Worm (Caenorhabditis elegans) whole organism, young adult: Measurements from ENCODE around the gene K03A11.6.

Experiments
- B0019.2 ChIP-seq: fragments of 200-800 bp; sonication (Bioruptor generic); conservative IDR thresholded peaks from 2 replicates; pipeline ENCODE4 v1.3.6; 2022; ENCODE audit warnings: missing genetic modification reagents, missing genetic modification characterization, missing compliant biosample characterization
- B0035.1 ChIP-seq: sonication (generic microtip); optimal IDR thresholded peaks from 2 replicates; lab custom pipeline; 2016; ENCODE audit warnings: missing genetic modification characterization, mild to moderate bottlenecking, missing compliant biosample characterization, missing genotype, missing genetic modification reagents
- B0261.1 ChIP-seq: sonication (generic microtip); optimal IDR thresholded peaks from 2 replicates; lab custom pipeline; 2016; ENCODE audit warnings: mild to moderate bottlenecking, missing genetic modification characterization, moderate library complexity, missing compliant biosample characterization
- C17E4.6 ChIP-seq: fragments of 200-800 bp; sonication (Bioruptor generic); IDR thresholded peaks from 2 replicates; pipeline ENCODE4 v1.3.6; 2022; ENCODE audit warnings: missing genetic modification reagents, missing genetic modification characterization, missing compliant biosample characterization
- F23B12.7 ChIP-seq: sonication (generic microtip); optimal IDR thresholded peaks from 2 replicates; lab custom pipeline; 2017; ENCODE audit warnings: missing genetic modification characterization, mild to moderate bottlenecking, missing compliant biosample characterization, antibody characterized with exemption, moderate library complexity; ENCODE audit not compliant: insufficient read depth
- F39B2.1 ChIP-seq: fragments of 200-800 bp; sonication (Bioruptor generic); IDR thresholded peaks from 2 replicates; pipeline ENCODE4 v1.3.6; 2022; ENCODE audit warnings: missing genetic modification reagents, missing genetic modification characterization, missing compliant biosample characterization
- F57A8.1 ChIP-seq: fragments of 200-800 bp; sonication (Bioruptor generic); optimal IDR thresholded peaks from 2 replicates; lab custom pipeline; 2018; ENCODE audit warnings: mild to moderate bottlenecking, missing genetic modification characterization, moderate library complexity, missing compliant biosample characterization
- K12H6.12 ChIP-seq: fragments of 200-800 bp; sonication (Bioruptor generic); optimal IDR thresholded peaks from 2 replicates; lab custom pipeline; 2018; ENCODE audit warnings: mild to moderate bottlenecking, missing genetic modification characterization, missing compliant biosample characterization
- Y53G8AR.9 ChIP-seq: fragments of 200-800 bp; sonication (Bioruptor generic); conservative IDR thresholded peaks from 2 replicates; pipeline ENCODE4 v1.3.6; 2022; ENCODE audit warnings: missing genetic modification reagents, missing genetic modification characterization, missing compliant biosample characterization
- Y67H2A.10 ChIP-seq: fragments of 200-800 bp; sonication (Bioruptor generic); conservative IDR thresholded peaks from 2 replicates; pipeline ENCODE4 v1.3.6; 2022; ENCODE audit warnings: missing genetic modification reagents, missing genetic modification characterization, missing compliant biosample characterization
- Y95B8A.8 ChIP-seq: fragments of 200-800 bp; sonication (Bioruptor generic); IDR thresholded peaks from 2 replicates; pipeline ENCODE4 v1.3.6; 2022; ENCODE audit warnings: missing genetic modification reagents, missing genetic modification characterization, missing compliant biosample characterization
- akir-1 ChIP-seq: fragments of 200-800 bp; sonication (Bioruptor generic); optimal IDR thresholded peaks from 2 replicates; lab custom pipeline; 2018; ENCODE audit warnings: mild to moderate bottlenecking, missing genetic modification characterization, moderate library complexity, missing compliant biosample characterization
- aptf-2 ChIP-seq: fragments of 200-800 bp; sonication (Bioruptor generic); conservative IDR thresholded peaks from 2 replicates; pipeline ENCODE4 v1.3.6; 2022; ENCODE audit warnings: missing genetic modification reagents, missing genetic modification characterization, missing compliant biosample characterization
- bed-2 ChIP-seq: fragments of 200-800 bp; sonication (Bioruptor generic); IDR thresholded peaks from 2 replicates; pipeline ENCODE4 v1.3.6; 2022; ENCODE audit warnings: missing genetic modification reagents, missing genetic modification characterization, missing compliant biosample characterization
- cebp-2 ChIP-seq: fragments of 200-800 bp; sonication (Bioruptor generic); IDR thresholded peaks from 2 replicates; pipeline ENCODE4 v1.3.6; 2022; ENCODE audit warnings: missing genetic modification characterization, missing compliant biosample characterization
- ceh-100 ChIP-seq: fragments of 200-800 bp; sonication (Bioruptor generic); IDR thresholded peaks from 2 replicates; pipeline ENCODE4 v1.3.6; 2022; ENCODE audit warnings: missing genetic modification reagents, missing genetic modification characterization, missing compliant biosample characterization
- ceh-40 ChIP-seq: fragments of 200-800 bp; sonication (Bioruptor generic); IDR thresholded peaks from 2 replicates; pipeline ENCODE4 v1.3.6; 2022; ENCODE audit warnings: missing genetic modification characterization, missing compliant biosample characterization
- ceh-58 ChIP-seq: fragments of 200-800 bp; sonication (Bioruptor generic); IDR thresholded peaks from 2 replicates; pipeline ENCODE4 v1.3.6; 2022; ENCODE audit warnings: missing genetic modification characterization, missing compliant biosample characterization
- ceh-79 ChIP-seq: sonication (generic microtip); optimal IDR thresholded peaks from 2 replicates; lab custom pipeline; 2017; ENCODE audit warnings: mild to moderate bottlenecking, missing genetic modification characterization, missing compliant biosample characterization
- ceh-91 ChIP-seq: fragments of 200-800 bp; sonication (Bioruptor generic); IDR thresholded peaks from 2 replicates; pipeline ENCODE4 v1.3.6; 2022; ENCODE audit warnings: missing genetic modification reagents, missing genetic modification characterization, missing compliant biosample characterization
- chd-7 ChIP-seq: sonication (generic microtip); optimal IDR thresholded peaks from 2 replicates; lab custom pipeline; 2016; ENCODE audit warnings: mild to moderate bottlenecking, missing genetic modification characterization, moderate library complexity, missing compliant biosample characterization
- dpl-1 ChIP-seq: fragments of 150-350 bp; optimal IDR thresholded peaks from 2 replicates; lab custom pipeline; 2014; ENCODE audit warnings: missing biosample characterization, missing genetic modification reagents, missing genetic modification characterization
- efl-1 ChIP-seq: fragments of 150-350 bp; optimal IDR thresholded peaks from 2 replicates; lab custom pipeline; 2014; ENCODE audit warnings: missing biosample characterization, missing genetic modification reagents, missing genetic modification characterization
- him-1 ChIP-seq: sonication (generic microtip); optimal IDR thresholded peaks from 2 replicates; lab custom pipeline; 2016; ENCODE audit warnings: missing genotype, missing genetic modification reagents, missing genetic modification characterization, missing compliant biosample characterization
- hlh-12 ChIP-seq: sonication (generic microtip); optimal IDR thresholded peaks from 2 replicates; lab custom pipeline; 2016; ENCODE audit warnings: missing genetic modification characterization, missing compliant biosample characterization
- hrde-1 ChIP-seq: sonication (generic microtip); optimal IDR thresholded peaks from 2 replicates; lab custom pipeline; 2016; ENCODE audit warnings: missing genetic modification characterization, mild to moderate bottlenecking, missing compliant biosample characterization, moderate library complexity, missing genotype, missing genetic modification reagents, borderline replicate concordance
- hsf-1 ChIP-seq: fragments of 200-800 bp; sonication (Bioruptor generic); IDR thresholded peaks from 2 replicates; pipeline ENCODE4 v1.3.6; 2022; ENCODE audit warnings: missing genetic modification reagents, missing genetic modification characterization, missing compliant biosample characterization
- let-526 ChIP-seq: fragments of 200-800 bp; sonication (Bioruptor generic); IDR thresholded peaks from 2 replicates; pipeline ENCODE4 v1.3.6; 2022; ENCODE audit warnings: missing genetic modification reagents, missing genetic modification characterization, missing compliant biosample characterization
- let-607 ChIP-seq, 2 experiments: fragments of 200-800 bp in 1 of 2; sonication (Bioruptor generic) in 1 of 2; sonication (generic microtip) in 1 of 2; optimal IDR thresholded peaks; 2 replicates each; lab custom pipeline; 2016 to 2018; ENCODE audit warnings: mild to moderate bottlenecking in 2 of 2, missing compliant biosample characterization in 2 of 2, missing genetic modification characterization in 2 of 2, moderate library complexity in 2 of 2, missing genotype in 1 of 2
- lin-26 ChIP-seq: fragments of 200-800 bp; sonication (Bioruptor generic); IDR thresholded peaks from 2 replicates; pipeline ENCODE4 v1.3.6; 2022; ENCODE audit warnings: missing genetic modification reagents, missing genetic modification characterization, missing compliant biosample characterization
- lin-35 ChIP-seq, 3 experiments: fragments of 150-350 bp in 2 of 3; sonication (generic microtip) in 1 of 3; optimal IDR thresholded peaks; 2 replicates each; lab custom pipeline; 2014 to 2018; ENCODE audit warnings: missing biosample characterization in 3 of 3, missing genetic modification characterization in 3 of 3, missing genetic modification reagents in 3 of 3
- lin-54 ChIP-seq: fragments of 200-800 bp; sonication (Bioruptor generic); optimal IDR thresholded peaks from 2 replicates; lab custom pipeline; 2018; ENCODE audit warnings: mild to moderate bottlenecking, missing genetic modification characterization, missing compliant biosample characterization
- lsl-1 ChIP-seq: fragments of 200-800 bp; sonication (Bioruptor generic); optimal IDR thresholded peaks from 2 replicates; lab custom pipeline; 2018; ENCODE audit warnings: mild to moderate bottlenecking, missing genetic modification characterization, moderate library complexity, missing compliant biosample characterization
- lsy-27 ChIP-seq: sonication (generic microtip); optimal IDR thresholded peaks from 2 replicates; lab custom pipeline; 2017; ENCODE audit warnings: missing genetic modification characterization, mild to moderate bottlenecking, missing compliant biosample characterization, antibody characterized with exemption, missing genotype, borderline replicate concordance; ENCODE audit not compliant: insufficient read depth
- mcd-1 ChIP-seq: fragments of 200-800 bp; sonication (Bioruptor generic); IDR thresholded peaks from 2 replicates; pipeline ENCODE4 v1.3.6; 2022; ENCODE audit warnings: missing genetic modification reagents, missing genetic modification characterization, missing compliant biosample characterization
- nhr-179 ChIP-seq: sonication (generic microtip); optimal IDR thresholded peaks from 2 replicates; lab custom pipeline; 2016; ENCODE audit warnings: mild to moderate bottlenecking, missing genetic modification characterization, missing compliant biosample characterization
- nhr-80 ChIP-seq: sonication (generic microtip); optimal IDR thresholded peaks from 2 replicates; lab custom pipeline; 2016; ENCODE audit warnings: missing genetic modification characterization, missing compliant biosample characterization
- rcor-1 ChIP-seq: fragments of 200-800 bp; sonication (Bioruptor generic); IDR thresholded peaks from 2 replicates; pipeline ENCODE4 v1.3.6; 2022; ENCODE audit warnings: missing genetic modification reagents, missing genetic modification characterization, missing compliant biosample characterization
- repo-1 ChIP-seq: sonication (generic microtip); optimal IDR thresholded peaks from 2 replicates; lab custom pipeline; 2017; ENCODE audit warnings: mild to moderate bottlenecking, missing genetic modification characterization, missing compliant biosample characterization
- rpc-1 ChIP-seq, 2 experiments: fragments of 150-350 bp in 1 of 2; sonication (generic microtip) in 1 of 2; optimal IDR thresholded peaks; 2 replicates each; lab custom pipeline; 2014 to 2018; ENCODE audit warnings: missing biosample characterization in 1 of 2, missing genetic modification characterization in 1 of 2, missing genetic modification reagents in 1 of 2, missing genotype in 1 of 2
- snpc-1.1 ChIP-seq: sonication (generic microtip); optimal IDR thresholded peaks from 2 replicates; lab custom pipeline; 2017; ENCODE audit warnings: missing genetic modification characterization, mild to moderate bottlenecking, missing compliant biosample characterization, antibody characterized with exemption, moderate library complexity, missing genotype, missing genetic modification reagents; ENCODE audit not compliant: insufficient read depth
- snpc-4 ChIP-seq, 5 experiments: fragments of 150-350 bp in 1 of 5; sonication (generic microtip) in 4 of 5; optimal IDR thresholded peaks; 2 replicates each; lab custom pipeline; 2014 to 2018; ENCODE audit warnings: missing genetic modification characterization in 5 of 5, missing biosample characterization in 3 of 5, antibody characterized with exemption in 2 of 5, mild to moderate bottlenecking in 2 of 5, missing compliant biosample characterization in 2 of 5, missing genotype in 2 of 5, moderate library complexity in 2 of 5, missing genetic modification reagents in 1 of 5
- tbp1 ChIP-seq: fragments of 200-800 bp; sonication (Bioruptor generic); optimal IDR thresholded peaks from 2 replicates; lab custom pipeline; 2018; ENCODE audit warnings: mild to moderate bottlenecking, missing genetic modification characterization, missing compliant biosample characterization
- unc-62 ChIP-seq: fragments of 150-350 bp; optimal IDR thresholded peaks from 2 replicates; lab custom pipeline; 2014; ENCODE audit warnings: missing biosample characterization, missing genetic modification reagents, missing genetic modification characterization
- xnd-1 ChIP-seq: sonication (generic microtip); optimal IDR thresholded peaks from 2 replicates; lab custom pipeline; 2016; ENCODE audit warnings: missing genotype, missing genetic modification reagents, missing genetic modification characterization, missing compliant biosample characterization
- ztf-3 ChIP-seq: fragments of 200-800 bp; sonication (Bioruptor generic); optimal IDR thresholded peaks from 2 replicates; lab custom pipeline; 2018; ENCODE audit warnings: mild to moderate bottlenecking, missing genetic modification characterization, missing compliant biosample characterization
- ztf-6 ChIP-seq: fragments of 200-800 bp; sonication (Bioruptor generic); IDR thresholded peaks from 2 replicates; pipeline ENCODE4 v1.3.6; 2022; ENCODE audit warnings: missing genetic modification reagents, missing genetic modification characterization, missing compliant biosample characterization

K03A11.6 gene

ce11 chrX:13038791-13039190, 16.9 kb upstream of the K03A11.6 start (continued):
- no peak for TF ChIP-seq lsl-1 (GFP tag; lab: Kevin White, UChicago)
- TF ChIP-seq unc-62, result no peak
- TF ChIP-seq Y67H2A.10 (GFP tag; lab: Robert Waterston, UW), result 0 out of 2 replicates have a peak, but pooled peaks have one; percentile 20
- TF ChIP-seq snpc-1.1 (tag; lab: Kevin White, UChicago), result peak; percentile 43
- TF ChIP-seq rcor-1 (GFP tag; lab: Robert Waterston, UW), result peak; percentile 74; the same call in 1 of the 2 replicates
- no peak for TF ChIP-seq K12H6.12 (tag; lab: Kevin White, UChicago)
- TF ChIP-seq ztf-3 (GFP tag; lab: Kevin White, UChicago), result no peak
- no peak for TF ChIP-seq ztf-6 (GFP tag; lab: Robert Waterston, UW)
- peak; percentile 71; the same call in 1 of the 2 replicates for TF ChIP-seq ceh-40 (GFP tag; lab: Robert Waterston, UW)
- TF ChIP-seq ceh-91, result no peak
- peak; percentile 93 for TF ChIP-seq lin-26 (GFP tag; lab: Robert Waterston, UW)
- no peak for TF ChIP-seq ceh-79 (tag; lab: Kevin White, UChicago)
- peak; percentile 87; the same call in 1 of the 2 replicates for TF ChIP-seq cebp-2
- no peak for TF ChIP-seq hsf-1 (GFP tag; lab: Robert Waterston, UW)
- no peak for TF ChIP-seq bed-2 (GFP tag; lab: Robert Waterston, UW)
- TF ChIP-seq snpc-4 (GFP tag; optimal IDR thresholded peaks at IDR 0.05; lab: Kevin White, UChicago), result peak; percentile 73
- peak in 1 of 4 experiments; percentile 56 for TF ChIP-seq snpc-4 (tag; optimal IDR thresholded peaks at IDR 0.05; lab: Kevin White, UChicago)
- TF ChIP-seq hlh-12 (tag; lab: Kevin White, UChicago), result no peak
- TF ChIP-seq F57A8.1 (GFP tag; lab: Kevin White, UChicago), result no peak
- peak; percentile 85 for TF ChIP-seq rpc-1 (optimal IDR thresholded peaks at IDR 0.05; lab: Kevin White, UChicago)
- TF ChIP-seq rpc-1 (tag; optimal IDR thresholded peaks at IDR 0.05; lab: Kevin White, UChicago), result peak; percentile 86
- TF ChIP-seq let-607 (tag; optimal IDR thresholded peaks at IDR 0.05; lab: Kevin White, UChicago), result peak; percentile 20 to 55
- TF ChIP-seq him-1, result peak; percentile 90
- TF ChIP-seq B0261.1 (tag; lab: Kevin White, UChicago), result peak; percentile 83
- TF ChIP-seq B0019.2 (GFP tag; lab: Robert Waterston, UW), result no peak
- peak in 1 of 3 experiments; percentile 17 for TF ChIP-seq lin-35 (GFP tag; optimal IDR thresholded peaks at IDR 0.05; lab: Kevin White, UChicago)
- peak; percentile 39; the same call in 1 of the 2 replicates for TF ChIP-seq Y95B8A.8
- no peak for TF ChIP-seq efl-1 (GFP tag; lab: Kevin White, UChicago)
- no peak for TF ChIP-seq aptf-2 (GFP tag; lab: Robert Waterston, UW)
- TF ChIP-seq tbp1 (GFP tag; lab: Kevin White, UChicago), result peak; percentile 87
- no peak for TF ChIP-seq dpl-1 (GFP tag; lab: Kevin White, UChicago)
- TF ChIP-seq Y53G8AR.9 (GFP tag; lab: Robert Waterston, UW), result no peak
- TF ChIP-seq ceh-58 (GFP tag; lab: Robert Waterston, UW), result no peak
- peak; percentile 64 for TF ChIP-seq nhr-179 (tag; lab: Kevin White, UChicago)
- peak; percentile 60 for TF ChIP-seq F23B12.7 (tag; lab: Kevin White, UChicago)
- no peak for TF ChIP-seq hrde-1 (tag; lab: Kevin White, UChicago)
- TF ChIP-seq akir-1, result no peak
- TF ChIP-seq xnd-1, result no peak
- no peak for TF ChIP-seq lin-54 (GFP tag; lab: Kevin White, UChicago)
- no peak for TF ChIP-seq C17E4.6 (GFP tag; lab: Robert Waterston, UW)
- TF ChIP-seq B0035.1 (tag; lab: Kevin White, UChicago), result peak; percentile 51
- TF ChIP-seq ceh-100 (GFP tag; lab: Robert Waterston, UW), result no peak
- no peak for TF ChIP-seq mcd-1
- TF ChIP-seq lsy-27 (tag; lab: Kevin White, UChicago), result peak; percentile 69
- no peak for TF ChIP-seq let-526 (GFP tag; lab: Robert Waterston, UW)
- TF ChIP-seq repo-1 (tag; lab: Kevin White, UChicago), result no peak
- peak; percentile 60 for TF ChIP-seq nhr-80
- no peak for TF ChIP-seq F39B2.1 (GFP tag; lab: Robert Waterston, UW)
- peak; percentile 36 for TF ChIP-seq chd-7 (tag; lab: Kevin White, UChicago)
